Worm (Caenorhabditis elegans): Measurements from ENCODE around the gene C09G9.3.

Gene C09G9.3

DNA sequence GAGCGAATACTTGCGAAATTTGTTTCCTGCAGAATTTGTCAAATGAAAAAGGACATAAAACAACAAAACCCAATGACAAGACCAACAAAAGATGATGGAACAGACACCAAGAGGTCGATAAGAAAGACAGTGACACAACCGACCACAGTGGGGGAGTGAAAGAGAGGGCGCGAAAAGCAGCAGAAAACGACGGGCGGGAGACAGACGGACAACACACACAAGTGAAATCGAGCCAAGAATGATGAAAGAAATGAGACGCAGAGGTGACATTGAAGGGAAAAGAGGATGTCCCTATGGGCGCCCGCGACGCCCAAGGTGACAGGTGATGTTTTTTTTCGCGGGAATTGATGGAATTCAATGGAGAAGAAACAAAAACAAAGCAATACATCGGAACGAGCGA, 6.8 kb downstream of the C09G9.3 start:
- TF ChIP-seq lsy-2 (tag; optimal IDR thresholded peaks at IDR 0.05) = no peak
- no peak for TF ChIP-seq zip-8 (tag; optimal IDR thresholded peaks at IDR 0.05)
- no peak for TF ChIP-seq ceh-83 (GFP tag; optimal IDR thresholded peaks at IDR 0.05)
- TF ChIP-seq unc-62 (GFP tag; optimal IDR thresholded peaks at IDR 0.05) = peak; percentile 69
- no peak for TF ChIP-seq cnd-1 (tag; optimal IDR thresholded peaks at IDR 0.05)
- TF ChIP-seq nhr-28 (tag; optimal IDR thresholded peaks at IDR 0.05) = no peak
- no peak for TF ChIP-seq snpc-4 (tag; optimal IDR thresholded peaks at IDR 0.05)
- no peak for TF ChIP-seq nhr-2 (tag; optimal IDR thresholded peaks at IDR 0.05)
- TF ChIP-seq unc-120 (tag; optimal IDR thresholded peaks at IDR 0.05; ENCODE audit: poor library complexity, severe bottlenecking) = peak; percentile 81
- no peak for TF ChIP-seq lin-13 (tag; optimal IDR thresholded peaks at IDR 0.05)
- no peak for TF ChIP-seq tbx-8 (GFP tag; optimal IDR thresholded peaks at IDR 0.05)
- TF ChIP-seq lin-32 (GFP tag; optimal IDR thresholded peaks at IDR 0.05) = no peak
- TF ChIP-seq bed-3 (GFP tag; optimal IDR thresholded peaks at IDR 0.05) = no peak
- no peak for TF ChIP-seq elt-3 (tag; optimal IDR thresholded peaks at IDR 0.05)
- no peak for TF ChIP-seq unc-39 (tag; optimal IDR thresholded peaks at IDR 0.05)
- no peak for TF ChIP-seq hlh-1 (tag; optimal IDR thresholded peaks at IDR 0.05)

ce11 chrIV:8865343-8865742, 7.5 kb downstream of the C09G9.3 start, which contains the start of gene C09G9.1:
TSS of gene C09G9.1 (minus strand) at chrIV:8865485.
- no peak for TF ChIP-seq ham-2 (GFP tag; optimal IDR thresholded peaks at IDR 0.05)
- no peak for TF ChIP-seq mab-5 (tag; optimal IDR thresholded peaks at IDR 0.05)
- TF ChIP-seq sptf-1 (tag; optimal IDR thresholded peaks at IDR 0.05) = no peak
- TF ChIP-seq lin-32 (GFP tag; optimal IDR thresholded peaks at IDR 0.05) = no peak

DNA sequence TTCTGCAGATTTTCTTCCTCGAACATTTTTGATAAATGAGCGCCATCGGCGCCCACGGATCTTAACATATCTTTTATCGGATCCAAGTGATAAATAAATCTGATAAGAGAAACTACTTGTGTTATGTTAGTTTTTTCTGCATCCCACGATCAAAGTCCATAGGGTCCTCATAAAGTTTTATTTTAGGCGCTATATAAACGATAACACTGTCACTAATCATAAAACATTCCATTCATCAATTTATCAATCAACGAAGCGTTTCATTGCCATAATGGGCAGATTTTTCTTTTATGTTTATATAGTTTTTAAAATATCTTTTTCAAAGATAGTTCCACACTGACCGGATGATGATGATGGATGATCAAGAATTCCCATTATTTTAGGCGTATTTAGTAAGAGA, 8.2 kb downstream of the C09G9.3 start:
- TF ChIP-seq mab-5 (tag; optimal IDR thresholded peaks at IDR 0.05) (no peak), ceh-39 (tag; optimal IDR thresholded peaks at IDR 0.05) (no peak), ceh-43 (GFP tag; optimal IDR thresholded peaks at IDR 0.05) (no peak), sem-2 (GFP tag; optimal IDR thresholded peaks at IDR 0.05) (no peak), zip-8 (tag; optimal IDR thresholded peaks at IDR 0.05) (no peak), lsy-2 (tag; optimal IDR thresholded peaks at IDR 0.05) (no peak), unc-62 (GFP tag; optimal IDR thresholded peaks at IDR 0.05) (no peak), ham-2 (GFP tag; optimal IDR thresholded peaks at IDR 0.05) (no peak), nhr-237 (tag; optimal IDR thresholded peaks at IDR 0.05) (no peak), unc-120 (tag; optimal IDR thresholded peaks at IDR 0.05; ENCODE audit: poor library complexity, severe bottlenecking) (no peak), snpc-4 (tag; optimal IDR thresholded peaks at IDR 0.05) (no peak), hlh-1 (tag; optimal IDR thresholded peaks at IDR 0.05) (no peak), ceh-83 (GFP tag; optimal IDR thresholded peaks at IDR 0.05) (no peak), flh-1 (GFP tag; optimal IDR thresholded peaks at IDR 0.05) (no peak)

DNA sequence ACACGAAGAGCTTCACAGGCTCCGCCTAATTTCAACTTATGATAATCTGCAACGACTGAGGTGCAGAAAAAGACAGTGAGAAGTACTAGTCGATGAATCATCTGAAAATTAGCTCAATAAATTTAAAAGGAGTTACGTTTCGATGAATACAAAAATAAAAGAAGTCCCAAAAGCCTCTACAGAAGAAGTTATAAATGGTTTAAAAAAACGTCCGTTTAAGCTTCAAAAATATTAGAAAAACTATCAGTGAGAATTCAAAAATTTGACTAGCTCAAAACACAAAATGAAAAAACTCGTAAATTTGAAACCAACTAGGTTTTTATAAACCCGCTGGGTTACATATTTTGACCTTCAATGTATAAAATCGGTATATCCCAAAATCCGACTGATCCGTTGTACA, 16.9 kb downstream of the C09G9.3 start, which contains the start of gene T11B7.5:
Gene T11B7.5, minus strand, starts transcription at position 101 of the 400 bp plus-strand sequence.
- TF ChIP-seq nhr-76 (tag; optimal IDR thresholded peaks at IDR 0.05) = no peak
- TF ChIP-seq nhr-2 (tag; optimal IDR thresholded peaks at IDR 0.05) = no peak
- TF ChIP-seq flh-1 (GFP tag; optimal IDR thresholded peaks at IDR 0.05) = no peak
- no peak for TF ChIP-seq mep-1 (tag; optimal IDR thresholded peaks at IDR 0.05)
- TF ChIP-seq mls-2 (tag; optimal IDR thresholded peaks at IDR 0.05) = no peak
- no peak for TF ChIP-seq cnd-1 (tag; optimal IDR thresholded peaks at IDR 0.05)
- no peak for TF ChIP-seq tbx-8 (GFP tag; optimal IDR thresholded peaks at IDR 0.05)
- no peak for TF ChIP-seq ztf-11 (tag; optimal IDR thresholded peaks at IDR 0.05)
- no peak for TF ChIP-seq ces-1 (GFP tag; optimal IDR thresholded peaks at IDR 0.05)
- no peak for TF ChIP-seq ceh-83 (GFP tag; optimal IDR thresholded peaks at IDR 0.05)
- no peak for TF ChIP-seq unc-39 (tag; optimal IDR thresholded peaks at IDR 0.05)
- TF ChIP-seq pha-4 (tag; optimal IDR thresholded peaks at IDR 0.05) = no peak
- no peak for TF ChIP-seq hlh-1 (tag; optimal IDR thresholded peaks at IDR 0.05)
- TF ChIP-seq nhr-12 (tag; optimal IDR thresholded peaks at IDR 0.05) = no peak
- TF ChIP-seq nhr-237 (tag; optimal IDR thresholded peaks at IDR 0.05) = no peak

ce11 chrIV:8853301-8853700, 19.6 kb downstream of the C09G9.3 start:
- TF ChIP-seq ham-2 (GFP tag; optimal IDR thresholded peaks at IDR 0.05) (peak; percentile 66), ztf-11 (tag; optimal IDR thresholded peaks at IDR 0.05) (no peak), bed-3 (GFP tag; optimal IDR thresholded peaks at IDR 0.05) (no peak), mls-2 (tag; optimal IDR thresholded peaks at IDR 0.05) (no peak)

ce11 chrIV:8852194-8852593, 20.7 kb downstream of the C09G9.3 start, which contains the start of gene alp-1:
TSS of gene alp-1 (plus strand) at chrIV:8852494.
- TF ChIP-seq ceh-83 (GFP tag; optimal IDR thresholded peaks at IDR 0.05) (no peak), hlh-1 (tag; optimal IDR thresholded peaks at IDR 0.05) (no peak), cnd-1 (tag; optimal IDR thresholded peaks at IDR 0.05) (no peak), unc-120 (tag; optimal IDR thresholded peaks at IDR 0.05; ENCODE audit: poor library complexity, severe bottlenecking) (no peak), ces-1 (GFP tag; optimal IDR thresholded peaks at IDR 0.05) (no peak), nhr-12 (tag; optimal IDR thresholded peaks at IDR 0.05) (no peak), flh-1 (GFP tag; optimal IDR thresholded peaks at IDR 0.05) (no peak), lin-32 (GFP tag; optimal IDR thresholded peaks at IDR 0.05) (no peak), ham-2 (GFP tag; optimal IDR thresholded peaks at IDR 0.05) (no peak), mls-2 (tag; optimal IDR thresholded peaks at IDR 0.05) (no peak), nhr-2 (tag; optimal IDR thresholded peaks at IDR 0.05) (no peak), elt-3 (tag; optimal IDR thresholded peaks at IDR 0.05) (no peak), elt-1 (tag; optimal IDR thresholded peaks at IDR 0.05; ENCODE audit: borderline replicate concordance, insufficient read depth) (no peak), zip-8 (tag; optimal IDR thresholded peaks at IDR 0.05) (no peak), tbx-8 (GFP tag; optimal IDR thresholded peaks at IDR 0.05) (no peak), mab-5 (tag; optimal IDR thresholded peaks at IDR 0.05) (no peak), blmp-1 (tag; optimal IDR thresholded peaks at IDR 0.05) (no peak), nhr-76 (tag; optimal IDR thresholded peaks at IDR 0.05) (no peak), bed-3 (GFP tag; optimal IDR thresholded peaks at IDR 0.05) (no peak), nhr-237 (tag; optimal IDR thresholded peaks at IDR 0.05) (no peak)
